Worm (Caenorhabditis elegans) whole organism, midembryonic: ENCODE results near the gene C36C5.4.

Source experiments
- med-1 ChIP-seq: sonication (generic microtip); optimal IDR thresholded peaks from 2 replicates; lab custom pipeline; 2017; ENCODE audit warnings: missing genetic modification characterization, mild to moderate bottlenecking, missing compliant biosample characterization, antibody characterized with exemption, missing genetic modification reagents; ENCODE audit not compliant: insufficient read depth
- ztf-23 ChIP-seq: fragments of 200-800 bp; sonication (Bioruptor generic); IDR thresholded peaks from 2 replicates; pipeline ENCODE4 v1.3.6; 2022; ENCODE audit warnings: missing genetic modification reagents, missing genetic modification characterization, missing compliant biosample characterization
- ztf-29 ChIP-seq: fragments of 200-800 bp; sonication (Bioruptor generic); IDR thresholded peaks from 2 replicates; pipeline ENCODE4 v1.3.6; 2022; ENCODE audit warnings: missing genetic modification reagents, missing genetic modification characterization, missing compliant biosample characterization

ce11 chrV:3141190-3141589, 25.2 kb upstream of the C36C5.4 start, which contains the start of gene srab-9:
- TF ChIP-seq ztf-29 (GFP tag; lab: Robert Waterston, UW) (no peak), ztf-23 (GFP tag; lab: Robert Waterston, UW) (no peak), med-1 (GFP tag; lab: Kevin White, UChicago) (no peak)
